Worm (Caenorhabditis elegans): ENCODE measurements around the gene F20B6.10.

Gene F20B6.10

ce11 chrX:4209131-4209530 lies 7.9 kb downstream of the F20B6.10 start (continued):
- TF ChIP-seq Y67H2A.10 (GFP tag; conservative IDR thresholded peaks at IDR 0.05), result 0 out of 2 replicates have a peak, but pooled peaks have one; percentile 34
- peak; percentile 99 for TF ChIP-seq K11D2.4 (GFP tag; IDR thresholded peaks at IDR 0.05)
- peak; percentile 41 for TF ChIP-seq madf-6 (GFP tag; IDR thresholded peaks at IDR 0.05)
- 0 out of 2 replicates have a peak, but pooled peaks have one; percentile 35 for TF ChIP-seq sea-2 (GFP tag; IDR thresholded peaks at IDR 0.05)
- no peak for TF ChIP-seq ztf-25 (GFP tag; IDR thresholded peaks at IDR 0.05)
- TF ChIP-seq Y53F4B.3 (GFP tag; IDR thresholded peaks at IDR 0.05), result no peak
- TF ChIP-seq tlf-1 (GFP tag; optimal IDR thresholded peaks at IDR 0.05), result peak; percentile 99
- TF ChIP-seq snpc-1.1 (tag; optimal IDR thresholded peaks at IDR 0.05; ENCODE audit: insufficient read depth), result no peak
- TF ChIP-seq B0336.3 (GFP tag; IDR thresholded peaks at IDR 0.05), result peak; percentile 98
- no peak for TF ChIP-seq mxl-1 (tag; optimal IDR thresholded peaks at IDR 0.05)
- no peak for TF ChIP-seq sdz-38 (tag; optimal IDR thresholded peaks at IDR 0.05)
- peak; percentile 90 for TF ChIP-seq madf-3 (GFP tag; IDR thresholded peaks at IDR 0.05)
- peak; percentile 96 for TF ChIP-seq F22D6.2 (tag; optimal IDR thresholded peaks at IDR 0.05)
- no peak for TF ChIP-seq T26A5.8 (tag; optimal IDR thresholded peaks at IDR 0.05)
- peak; percentile 90 for TF ChIP-seq ztf-3 (GFP tag; optimal IDR thresholded peaks at IDR 0.05)
- TF ChIP-seq die-1 (tag; optimal IDR thresholded peaks at IDR 0.05), result peak; percentile 80
- peak; percentile 75 to 94 for TF ChIP-seq let-607 (tag; optimal IDR thresholded peaks at IDR 0.05)
- TF ChIP-seq lir-1 (GFP tag; conservative IDR thresholded peaks at IDR 0.05), result peak; percentile 96
- no peak for TF ChIP-seq fkh-3 (tag; optimal IDR thresholded peaks at IDR 0.05)
- peak; percentile 92 for TF ChIP-seq mcd-1 (GFP tag; IDR thresholded peaks at IDR 0.05)
- 0 out of 2 replicates have a peak, but pooled peaks have one; percentile 21 for TF ChIP-seq attf-3 (GFP tag; conservative IDR thresholded peaks at IDR 0.05)
- peak; percentile 97 for TF ChIP-seq pbrm-1 (GFP tag; IDR thresholded peaks at IDR 0.05)
- TF ChIP-seq aptf-2 (GFP tag; conservative IDR thresholded peaks at IDR 0.05), result 0 out of 2 replicates have a peak, but pooled peaks have one; percentile 57
- TF ChIP-seq F39B2.1 (GFP tag; IDR thresholded peaks at IDR 0.05), result peak; percentile 64; the same call in 1 of the 2 replicates
- TF ChIP-seq ceh-27 (GFP tag; optimal IDR thresholded peaks at IDR 0.05), result peak; percentile 99
- TF ChIP-seq lag-1 (GFP tag; IDR thresholded peaks at IDR 0.05), result peak; percentile 96
- TF ChIP-seq hsf-1 (GFP tag; IDR thresholded peaks at IDR 0.05), result 0 out of 2 replicates have a peak, but pooled peaks have one; percentile 28
- peak; percentile 12 for TF ChIP-seq snpc-3.4 (tag; optimal IDR thresholded peaks at IDR 0.05)
- peak; percentile 64 for TF ChIP-seq F57A8.1 (GFP tag; optimal IDR thresholded peaks at IDR 0.05)
- TF ChIP-seq D2030.7 (GFP tag; IDR thresholded peaks at IDR 0.05), result no peak
- TF ChIP-seq zfh-2 (GFP tag; conservative IDR thresholded peaks at IDR 0.05), result peak; percentile 95
- TF ChIP-seq sptf-2 (GFP tag; optimal IDR thresholded peaks at IDR 0.05), result peak; percentile 43
- peak; percentile 95 for TF ChIP-seq B0035.1 (tag; optimal IDR thresholded peaks at IDR 0.05)
- peak; percentile 77 for TF ChIP-seq akir-1 (GFP tag; optimal IDR thresholded peaks at IDR 0.05)
- peak; percentile 97 for TF ChIP-seq rcor-1 (GFP tag; IDR thresholded peaks at IDR 0.05)
- TF ChIP-seq hlh-12 (tag; optimal IDR thresholded peaks at IDR 0.05), result no peak
- TF ChIP-seq F55B11.4 (tag; optimal IDR thresholded peaks at IDR 0.05; ENCODE audit: borderline replicate concordance, insufficient read depth), result no peak
- peak; percentile 95 for TF ChIP-seq ekl-4 (GFP tag; IDR thresholded peaks at IDR 0.05)
- TF ChIP-seq ceh-100 (GFP tag; IDR thresholded peaks at IDR 0.05), result peak; percentile 85
- peak; percentile 99 for TF ChIP-seq Y53G8AR.9 (GFP tag; conservative IDR thresholded peaks at IDR 0.05)
- TF ChIP-seq chd-7 (tag; optimal IDR thresholded peaks at IDR 0.05), result peak; percentile 96
- TF ChIP-seq athp-1 (tag; optimal IDR thresholded peaks at IDR 0.05), result peak; percentile 68
- no peak for TF ChIP-seq Y79H2A.3 (GFP tag; conservative IDR thresholded peaks at IDR 0.05)
- peak; percentile 89 for TF ChIP-seq nhr-27 (tag; optimal IDR thresholded peaks at IDR 0.05)
- TF ChIP-seq ztf-22 (GFP tag; optimal IDR thresholded peaks at IDR 0.05), result peak; percentile 63
- TF ChIP-seq tbx-9 (tag; optimal IDR thresholded peaks at IDR 0.05; ENCODE audit: borderline replicate concordance), result no peak
